Fruit fly (Drosophila melanogaster): Measurements from ENCODE around the gene CG14191.

- TF ChIP-seq esn (GFP tag; optimal IDR thresholded peaks at IDR 0.05), result no peak
- TF ChIP-seq CG6163 (GFP tag; IDR thresholded peaks at IDR 0.05), result no peak
- TF ChIP-seq Eip75B (GFP tag; optimal IDR thresholded peaks at IDR 0.05), result no peak
- TF ChIP-seq CG6276 (GFP tag; optimal IDR thresholded peaks at IDR 0.05), result no peak
- TF ChIP-seq OdsH (GFP tag; optimal IDR thresholded peaks at IDR 0.05), result no peak
- TF ChIP-seq achi (GFP tag; optimal IDR thresholded peaks at IDR 0.05), result no peak
- no peak for TF ChIP-seq Lpt (GFP tag; optimal IDR thresholded peaks at IDR 0.05)
- no peak for TF ChIP-seq CG31627 (GFP tag; optimal IDR thresholded peaks at IDR 0.05)
Measured at dm6 chrX:19074585-19074984, 6.9 kb upstream of the CG14191 start.

All from whole organism, prepupa.